Fruit fly (Drosophila melanogaster) whole organism, adult: ENCODE measurements around the gene CG12783.
A peak's percentile ranks its signal among the peaks of the same experiment; 100 is the strongest.

ENCODE experiments used
- CG11617 ChIP-seq: fragments of 200-800 bp; sonication (Bioruptor generic); optimal IDR thresholded peaks from 2 replicates; lab custom pipeline; 2017; ENCODE audit warnings: mild to moderate bottlenecking, missing biosample characterization, missing genetic modification reagents, missing genetic modification characterization
- CG12768 ChIP-seq: fragments of 200-800 bp; sonication (Bioruptor generic); optimal IDR thresholded peaks from 2 replicates; lab custom pipeline; 2017; ENCODE audit warnings: missing biosample characterization, missing genetic modification characterization, mild to moderate bottlenecking, moderate library complexity, missing genetic modification reagents
- CG14711 ChIP-seq: fragments of 200-800 bp; sonication (Bioruptor generic); optimal IDR thresholded peaks from 2 replicates; lab custom pipeline; 2018; ENCODE audit warnings: missing biosample characterization, mild to moderate bottlenecking, missing genetic modification characterization, moderate library complexity
- CG1620 ChIP-seq: fragments of 200-800 bp; sonication (Bioruptor generic); optimal IDR thresholded peaks from 2 replicates; lab custom pipeline; 2016; ENCODE audit warnings: missing biosample characterization, missing genetic modification characterization
- CG33017 ChIP-seq: fragments of 200-800 bp; sonication (Bioruptor generic); optimal IDR thresholded peaks from 2 replicates; lab custom pipeline; 2018; ENCODE audit warnings: missing biosample characterization, mild to moderate bottlenecking, missing genetic modification characterization, moderate library complexity
- CG5204 ChIP-seq: fragments of 200-800 bp; sonication (Bioruptor generic); optimal IDR thresholded peaks from 2 replicates; lab custom pipeline; 2016; ENCODE audit warnings: missing biosample characterization, missing genetic modification characterization
- CG7045 ChIP-seq: fragments of 200-800 bp; sonication (Bioruptor generic); optimal IDR thresholded peaks from 2 replicates; lab custom pipeline; 2017; ENCODE audit warnings: missing biosample characterization, mild to moderate bottlenecking, missing genetic modification characterization
- CG7101 ChIP-seq: fragments of 200-800 bp; sonication (Bioruptor generic); optimal IDR thresholded peaks from 2 replicates; lab custom pipeline; 2018; ENCODE audit warnings: missing biosample characterization, mild to moderate bottlenecking, missing genetic modification characterization, moderate library complexity
- Clk ChIP-seq: fragments of 200-800 bp; sonication (Bioruptor generic); optimal IDR thresholded peaks from 2 replicates; lab custom pipeline; 2017; ENCODE audit warnings: missing biosample characterization, missing genetic modification characterization
- Crg-1 ChIP-seq: fragments of 200-800 bp; sonication (Bioruptor generic); optimal IDR thresholded peaks from 2 replicates; lab custom pipeline; 2016; ENCODE audit warnings: missing biosample characterization, missing genetic modification characterization
- Hr96 ChIP-seq: fragments of 200-800 bp; sonication (Bioruptor generic); optimal IDR thresholded peaks from 2 replicates; lab custom pipeline; 2016; ENCODE audit warnings: missing biosample characterization, missing genetic modification characterization
- Mnt ChIP-seq: fragments of 200-800 bp; sonication (Bioruptor generic); optimal IDR thresholded peaks from 2 replicates; lab custom pipeline; 2016; ENCODE audit warnings: missing biosample characterization, mild to moderate bottlenecking, missing genetic modification characterization
- bab1 ChIP-seq: fragments of 200-800 bp; sonication (Bioruptor generic); optimal IDR thresholded peaks from 3 replicates; lab custom pipeline; 2019; ENCODE audit warnings: missing biosample characterization, mild to moderate bottlenecking, missing genetic modification characterization, moderate library complexity
- cic ChIP-seq: fragments of 200-800 bp; sonication (Bioruptor generic); optimal IDR thresholded peaks from 2 replicates; lab custom pipeline; 2017; ENCODE audit warnings: missing biosample characterization, mild to moderate bottlenecking, missing genetic modification characterization, moderate library complexity
- cnc ChIP-seq, 2 experiments: fragments of >200 bp; optimal IDR thresholded peaks; 2 replicates each; lab custom pipeline; 2017
- kay ChIP-seq: fragments of 200-800 bp; sonication (Bioruptor generic); peaks from one replicate; lab custom pipeline; 2016; ENCODE audit warnings: missing biosample characterization, missing genetic modification characterization, borderline replicate concordance
- ovo ChIP-seq: fragments of 200-800 bp; sonication (Bioruptor generic); optimal IDR thresholded peaks from 2 replicates; lab custom pipeline; 2016; ENCODE audit warnings: missing biosample characterization, missing genetic modification characterization
- pad ChIP-seq: fragments of 200-800 bp; sonication (Bioruptor generic); optimal IDR thresholded peaks from 3 replicates; lab custom pipeline; 2017; ENCODE audit warnings: missing biosample characterization, missing genetic modification characterization, mild to moderate bottlenecking, moderate library complexity, missing genetic modification reagents
- tj ChIP-seq: fragments of 200-800 bp; sonication (Bioruptor generic); optimal IDR thresholded peaks from 3 replicates; lab custom pipeline; 2017; ENCODE audit warnings: missing biosample characterization, mild to moderate bottlenecking, missing genetic modification characterization, moderate library complexity
- toe ChIP-seq: fragments of 200-800 bp; sonication (Bioruptor generic); optimal IDR thresholded peaks from 2 replicates; lab custom pipeline; 2016; ENCODE audit warnings: missing biosample characterization, missing genetic modification characterization

Gene CG12783

DNA sequence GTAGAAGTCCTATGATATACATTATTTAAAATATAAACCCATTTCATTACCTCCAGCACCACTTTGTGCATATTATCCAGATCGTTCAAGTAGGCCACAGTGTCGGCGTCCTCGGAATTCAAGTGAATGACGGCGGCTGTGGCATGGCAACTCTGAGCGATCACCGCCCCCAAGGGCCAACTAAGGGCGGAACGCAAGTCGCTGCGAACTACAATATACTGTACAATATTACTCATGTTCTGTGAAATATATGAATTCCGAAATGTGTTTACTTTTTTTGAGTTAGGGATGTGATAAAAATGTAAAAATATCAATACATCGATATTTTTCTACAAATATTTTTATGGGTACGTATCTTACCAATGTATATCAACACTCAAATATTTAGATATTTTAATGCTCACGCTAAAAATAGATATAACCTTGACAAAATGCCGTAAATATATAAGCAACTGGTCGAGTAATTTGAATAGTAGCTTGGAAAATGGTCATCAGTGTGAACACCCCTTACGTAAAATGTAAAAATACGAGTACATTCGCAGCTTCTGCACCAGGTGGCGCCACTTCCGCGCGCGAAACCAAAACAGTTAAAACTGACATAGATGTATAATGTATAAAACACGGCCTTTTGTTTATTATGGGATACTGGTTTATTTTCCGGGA, 39.6 kb downstream of the CG12783 start, which contains the start of gene CG14903:
TSS of gene CG14903 (minus strand) at position 270 of the 663 bp plus-strand sequence.
- TF ChIP-seq cnc (optimal IDR thresholded peaks at IDR 0.05; lab: Kevin White, UChicago) = no peak
- TF ChIP-seq toe (GFP tag; lab: Kevin White, UChicago) = peak; percentile 37
- peak; percentile 59 for TF ChIP-seq Hr96 (GFP tag; lab: Kevin White, UChicago)
- no peak for TF ChIP-seq Clk (GFP tag; lab: Kevin White, UChicago)
- TF ChIP-seq ovo (GFP tag; lab: Kevin White, UChicago) = no peak
- no peak for TF ChIP-seq CG11617 (GFP tag; lab: Kevin White, UChicago)
- peak; percentile 36 for TF ChIP-seq CG1620
- peak; percentile 11 for TF ChIP-seq CG12768 (GFP tag; lab: Kevin White, UChicago)
- no peak for TF ChIP-seq cic (GFP tag; lab: Kevin White, UChicago)
- no peak for TF ChIP-seq CG33017 (tag; lab: Kevin White, UChicago)
- TF ChIP-seq CG7045 = no peak
- peak; percentile 16 for TF ChIP-seq CG5204 (GFP tag; lab: Kevin White, UChicago)
- no peak for TF ChIP-seq CG7101 (tag; lab: Kevin White, UChicago)
- TF ChIP-seq CG14711 = peak; percentile 55

DNA sequence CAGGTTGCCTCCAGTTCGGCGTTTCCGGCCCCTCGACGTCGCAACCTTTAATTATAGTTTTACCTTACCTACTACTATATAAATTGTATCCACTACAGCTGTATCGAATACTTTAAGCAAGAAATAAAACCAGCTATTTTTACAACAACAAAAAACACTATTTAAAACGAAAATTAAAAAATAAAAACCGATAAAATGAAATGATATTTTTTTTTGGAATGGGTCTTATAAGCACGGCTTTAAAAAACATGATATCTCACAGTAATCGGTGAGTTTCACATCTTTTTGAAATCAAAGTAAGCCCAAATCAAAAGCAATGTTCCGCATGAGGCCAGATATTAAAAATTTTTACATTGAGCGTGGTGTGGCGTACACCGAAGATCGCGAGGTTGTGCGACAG, 42.0 kb downstream of the CG12783 start, which contains the start of gene CG14891:
TSS of gene CG14891 (plus strand) at position 301 of the 400 bp plus-strand sequence.
- TF ChIP-seq cnc (optimal IDR thresholded peaks at IDR 0.05; lab: Kevin White, UChicago) (no peak), ovo (GFP tag; lab: Kevin White, UChicago) (no peak), Mnt (GFP tag; lab: Kevin White, UChicago) (no peak), CG1620 (no peak), CG5204 (GFP tag; lab: Kevin White, UChicago) (no peak), CG11617 (GFP tag; lab: Kevin White, UChicago) (no peak), tj (GFP tag; lab: Kevin White, UChicago) (no peak), Clk (GFP tag; lab: Kevin White, UChicago) (no peak), bab1 (GFP tag; lab: Kevin White, UChicago) (no peak), toe (GFP tag; lab: Kevin White, UChicago) (no peak), Hr96 (GFP tag; lab: Kevin White, UChicago) (no peak), CG14711 (no peak)

DNA sequence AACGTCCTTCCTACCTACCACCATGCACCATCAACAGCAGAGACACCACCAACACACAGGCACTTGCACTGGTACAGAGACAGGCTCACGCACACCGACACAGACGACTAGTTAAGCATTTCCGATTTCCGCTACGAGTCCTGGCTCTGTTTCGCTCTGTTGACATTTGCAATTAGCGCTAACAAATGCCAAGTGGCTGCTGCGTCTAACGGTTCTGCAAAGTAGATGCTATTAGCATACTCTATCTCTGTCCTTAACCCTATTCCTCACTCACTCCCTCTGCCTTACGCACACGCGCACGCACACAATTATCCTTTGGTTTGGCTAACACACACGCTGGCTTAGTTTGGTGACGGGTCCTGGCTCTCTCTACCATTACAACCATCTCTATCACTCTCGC, 42.7 kb downstream of the CG12783 start:
- TF ChIP-seq CG5204 (GFP tag; lab: Kevin White, UChicago) (no peak), pad (GFP tag; lab: Kevin White, UChicago) (no peak), CG14711 (no peak)

DNA sequence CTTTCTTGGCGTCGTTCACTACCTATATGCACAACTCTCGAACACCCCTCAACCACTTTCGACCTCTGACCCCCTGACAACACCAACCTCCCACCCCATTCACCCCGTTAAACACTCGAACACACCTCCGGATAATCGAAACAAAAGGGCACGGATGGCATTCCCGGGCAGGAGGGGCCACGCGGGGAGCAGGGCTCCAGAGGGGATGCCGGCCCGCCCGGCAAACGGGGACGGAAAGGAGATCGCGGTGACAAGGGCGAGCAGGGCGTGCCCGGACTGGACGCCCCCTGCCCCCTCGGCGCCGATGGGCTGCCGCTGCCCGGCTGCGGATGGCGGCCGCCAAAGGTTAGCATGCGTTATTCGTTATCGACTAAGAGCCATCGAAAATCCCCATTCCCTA, 43.9 kb downstream of the CG12783 start:
- no peak for TF ChIP-seq CG7045
- TF ChIP-seq Mnt (GFP tag; lab: Kevin White, UChicago) = no peak
- TF ChIP-seq cic (GFP tag; lab: Kevin White, UChicago) = no peak
- no peak for TF ChIP-seq toe (GFP tag; lab: Kevin White, UChicago)
- no peak for TF ChIP-seq CG1620
- no peak for TF ChIP-seq CG12768 (GFP tag; lab: Kevin White, UChicago)
- no peak for TF ChIP-seq kay
- no peak for TF ChIP-seq Clk (GFP tag; lab: Kevin White, UChicago)
- TF ChIP-seq cnc (optimal IDR thresholded peaks at IDR 0.05; lab: Kevin White, UChicago) = no peak
- no peak for TF ChIP-seq Hr96 (GFP tag; lab: Kevin White, UChicago)
- no peak for TF ChIP-seq CG33017 (tag; lab: Kevin White, UChicago)
- no peak for TF ChIP-seq tj (GFP tag; lab: Kevin White, UChicago)

DNA sequence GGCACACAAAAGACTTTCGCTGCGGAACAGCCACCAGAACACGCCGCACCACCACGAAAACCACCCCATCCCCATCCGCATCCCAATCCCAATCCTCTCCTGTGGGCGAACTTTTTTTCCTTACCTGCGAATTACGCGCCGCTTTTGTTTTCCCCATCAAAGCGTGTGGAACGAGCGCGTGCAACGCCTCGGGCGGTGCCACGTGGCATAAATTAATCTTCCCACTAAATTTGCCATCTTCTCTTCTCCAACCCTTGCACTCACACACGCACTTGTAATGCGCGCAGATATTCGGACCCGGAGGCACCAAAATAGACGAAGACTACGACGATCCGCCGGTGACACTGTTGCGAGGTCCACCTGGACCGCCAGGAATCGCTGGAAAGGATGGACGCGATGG, 48.4 kb downstream of the CG12783 start:
- TF ChIP-seq CG12768 (GFP tag; lab: Kevin White, UChicago) (no peak), ovo (GFP tag; lab: Kevin White, UChicago) (no peak), CG7045 (no peak), CG14711 (no peak), Hr96 (GFP tag; lab: Kevin White, UChicago) (no peak), Crg-1 (GFP tag; lab: Kevin White, UChicago) (no peak), pad (GFP tag; lab: Kevin White, UChicago) (no peak), toe (GFP tag; lab: Kevin White, UChicago) (no peak), Clk (GFP tag; lab: Kevin White, UChicago) (no peak), tj (GFP tag; lab: Kevin White, UChicago) (no peak), CG11617 (GFP tag; lab: Kevin White, UChicago) (no peak), bab1 (GFP tag; lab: Kevin White, UChicago) (no peak), cnc (optimal IDR thresholded peaks at IDR 0.05; lab: Kevin White, UChicago) (no peak), CG7101 (tag; lab: Kevin White, UChicago) (no peak), kay (no peak), CG33017 (tag; lab: Kevin White, UChicago) (no peak)
